Fruit fly (Drosophila melanogaster): Measurements from ENCODE around the gene slp1.

slp1 gene

DNA sequence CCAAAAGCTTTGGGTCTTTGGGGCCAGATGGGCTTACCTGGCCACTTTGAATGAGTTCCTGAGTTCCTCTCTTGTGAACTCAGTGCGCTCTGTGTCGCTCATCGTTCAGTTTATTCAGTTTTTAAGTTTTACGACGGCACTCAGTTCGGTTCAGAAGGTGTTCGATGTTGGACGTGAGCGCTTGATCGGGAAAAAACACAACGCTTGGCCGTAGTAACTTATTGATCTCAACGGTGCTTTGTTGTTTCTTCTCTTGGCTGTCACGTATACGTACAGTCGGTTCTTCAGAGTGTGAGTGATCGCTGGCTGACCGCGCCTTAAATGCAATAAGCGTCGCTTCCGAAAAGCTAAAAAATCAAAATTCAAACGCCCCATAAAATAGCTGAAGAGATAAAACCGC, 38.4 kb upstream of the slp1 start, which contains the start of gene bark (continued):
- peak; percentile 46 for TF ChIP-seq Sp1 (GFP tag; optimal IDR thresholded peaks at IDR 0.05)
- TF ChIP-seq Hr83 (GFP tag; optimal IDR thresholded peaks at IDR 0.05; ENCODE audit: poor library complexity, severe bottlenecking): peak; percentile 86

DNA sequence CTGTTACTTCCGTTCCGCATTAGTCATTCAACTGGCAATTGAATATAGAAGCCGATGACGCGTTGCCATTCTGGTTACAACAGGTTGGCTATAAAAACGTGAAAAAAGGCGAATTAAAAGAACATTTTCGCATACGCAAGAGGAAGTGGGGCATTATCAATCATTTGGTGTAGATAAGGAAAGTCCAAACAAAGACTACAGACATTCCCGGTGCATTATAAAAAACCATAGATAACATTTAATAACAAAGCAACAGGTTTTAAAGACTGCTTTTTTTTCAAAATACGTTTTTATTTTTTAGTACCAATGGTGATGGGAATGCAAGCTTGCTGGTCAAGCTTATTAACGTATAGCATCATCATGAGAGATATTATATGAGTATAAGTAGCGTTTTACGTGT, 37.3 kb upstream of the slp1 start:
- no peak for TF ChIP-seq N (GFP tag; optimal IDR thresholded peaks at IDR 0.05)
- no peak for TF ChIP-seq CG32264 (GFP tag; optimal IDR thresholded peaks at IDR 0.05)
- TF ChIP-seq Rel (GFP tag; optimal IDR thresholded peaks at IDR 0.05): no peak
- TF ChIP-seq Rel (tag; optimal IDR thresholded peaks at IDR 0.05): peak; percentile 55
- TF ChIP-seq ey (GFP tag; optimal IDR thresholded peaks at IDR 0.05): no peak
- TF ChIP-seq lola (GFP tag; optimal IDR thresholded peaks at IDR 0.05): no peak
- peak; percentile 25 for TF ChIP-seq sage (GFP tag; optimal IDR thresholded peaks at IDR 0.05)
- no peak for TF ChIP-seq tai (GFP tag; optimal IDR thresholded peaks at IDR 0.05)
- TF ChIP-seq GATAd (GFP tag; optimal IDR thresholded peaks at IDR 0.05): no peak
- TF ChIP-seq br (GFP tag; optimal IDR thresholded peaks at IDR 0.05): no peak
- no peak for TF ChIP-seq CG9705 (GFP tag; optimal IDR thresholded peaks at IDR 0.05)
- no peak for TF ChIP-seq Dif (GFP tag; optimal IDR thresholded peaks at IDR 0.05; ENCODE audit: partially characterized antibody)

DNA sequence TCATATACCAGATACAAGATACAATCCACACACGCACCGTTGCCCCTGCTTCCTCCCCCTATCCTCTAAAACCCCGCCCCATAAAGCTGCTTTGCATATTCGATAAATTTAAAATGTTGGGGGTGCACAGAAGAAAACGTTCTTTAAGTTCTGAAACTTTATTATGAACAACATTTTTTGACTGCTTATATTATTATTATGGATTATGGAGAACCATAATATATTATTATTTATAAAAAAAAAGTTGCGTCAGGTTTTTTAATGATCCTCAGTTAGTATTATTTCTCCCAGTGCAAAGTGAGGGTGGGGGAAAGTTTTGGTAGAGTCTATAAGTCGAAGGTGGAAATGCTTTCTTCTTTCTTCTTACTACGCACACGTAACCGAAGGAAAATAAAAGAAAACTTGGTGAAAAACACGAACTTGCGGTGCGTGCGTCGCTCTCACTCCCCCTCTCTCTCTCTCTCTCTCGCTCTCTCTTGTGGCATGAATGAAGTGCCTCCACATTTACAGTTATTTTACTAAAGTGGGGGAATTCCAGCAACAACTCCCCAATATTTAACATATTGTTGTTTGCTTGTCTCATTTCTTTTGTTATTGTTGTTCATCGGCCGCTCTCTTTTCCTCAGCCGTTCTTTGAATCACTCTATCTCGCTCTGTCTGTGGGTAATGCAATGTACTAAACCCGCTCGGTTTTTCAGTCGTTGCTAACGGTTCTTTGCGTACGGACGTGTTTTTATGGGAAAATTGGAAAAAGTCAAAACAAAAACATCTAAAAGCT, 36.0 kb upstream of the slp1 start:
- TF ChIP-seq sage (GFP tag; optimal IDR thresholded peaks at IDR 0.05): no peak
- TF ChIP-seq tai (GFP tag; optimal IDR thresholded peaks at IDR 0.05): no peak
- TF ChIP-seq sv (GFP tag; optimal IDR thresholded peaks at IDR 0.05): peak; percentile 9
- TF ChIP-seq brk (GFP tag; optimal IDR thresholded peaks at IDR 0.05): peak; percentile 24
- TF ChIP-seq fru (GFP tag; optimal IDR thresholded peaks at IDR 0.05): peak; percentile 21
- TF ChIP-seq N (GFP tag; optimal IDR thresholded peaks at IDR 0.05): no peak
- TF ChIP-seq Sp1 (GFP tag; optimal IDR thresholded peaks at IDR 0.05): peak; percentile 48
- TF ChIP-seq Rel (GFP tag; optimal IDR thresholded peaks at IDR 0.05): no peak
- peak; percentile 94 for TF ChIP-seq Rel (tag; optimal IDR thresholded peaks at IDR 0.05)
- TF ChIP-seq h (GFP tag; optimal IDR thresholded peaks at IDR 0.05): peak; percentile 16
- no peak for TF ChIP-seq Myc (optimal IDR thresholded peaks at IDR 0.05)
- TF ChIP-seq foxo (GFP tag; optimal IDR thresholded peaks at IDR 0.05): peak in 1 of 2 experiments; percentile 62
- peak; percentile 57 for TF ChIP-seq psq (GFP tag; optimal IDR thresholded peaks at IDR 0.05)
- TF ChIP-seq rgr (GFP tag; optimal IDR thresholded peaks at IDR 0.05): peak; percentile 28
- TF ChIP-seq pan (optimal IDR thresholded peaks at IDR 0.05): no peak
- peak; percentile 44 for TF ChIP-seq OdsH (GFP tag; optimal IDR thresholded peaks at IDR 0.05)
- peak; percentile 6 for TF ChIP-seq ey (GFP tag; optimal IDR thresholded peaks at IDR 0.05)
- no peak for TF ChIP-seq dsf (GFP tag; optimal IDR thresholded peaks at IDR 0.05; ENCODE audit: borderline replicate concordance)
- no peak for TF ChIP-seq Dfd (GFP tag; optimal IDR thresholded peaks at IDR 0.05)
- TF ChIP-seq Dif (GFP tag; optimal IDR thresholded peaks at IDR 0.05; ENCODE audit: partially characterized antibody): no peak
- no peak for TF ChIP-seq dl (GFP tag; optimal IDR thresholded peaks at IDR 0.05; ENCODE audit: insufficient read depth in 1 of 2, partially characterized antibody in 2 of 2)
- peak; percentile 34 for TF ChIP-seq HLH106 (tag; optimal IDR thresholded peaks at IDR 0.05)

DNA sequence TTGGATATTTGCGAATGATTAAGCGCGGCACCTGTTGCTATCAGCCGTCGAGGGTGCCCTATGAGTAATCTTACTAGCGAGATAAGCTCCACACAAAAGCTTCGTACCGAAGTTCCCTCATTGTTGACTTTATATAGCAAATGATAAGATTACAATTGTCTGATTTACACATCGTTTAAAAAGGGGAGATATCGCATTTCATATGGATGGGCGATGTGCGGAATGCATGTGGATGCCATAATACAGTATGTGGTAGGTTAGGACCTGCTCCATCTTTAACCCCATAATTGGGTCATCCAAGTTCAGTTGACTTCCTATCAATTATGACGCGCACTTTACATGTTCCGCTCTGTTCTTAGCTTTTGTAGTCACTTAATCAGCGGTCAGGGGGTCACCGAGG, 33.8 kb upstream of the slp1 start:
- no peak for TF ChIP-seq Rel (GFP tag; optimal IDR thresholded peaks at IDR 0.05)
- TF ChIP-seq Rel (tag; optimal IDR thresholded peaks at IDR 0.05): no peak
- no peak for TF ChIP-seq ey (GFP tag; optimal IDR thresholded peaks at IDR 0.05)
- no peak for TF ChIP-seq dmrt93B (GFP tag; optimal IDR thresholded peaks at IDR 0.05)
- TF ChIP-seq woc (GFP tag; optimal IDR thresholded peaks at IDR 0.05): no peak
- TF ChIP-seq Jra (GFP tag; optimal IDR thresholded peaks at IDR 0.05): peak; percentile 39
- TF ChIP-seq pan (optimal IDR thresholded peaks at IDR 0.05): no peak

DNA sequence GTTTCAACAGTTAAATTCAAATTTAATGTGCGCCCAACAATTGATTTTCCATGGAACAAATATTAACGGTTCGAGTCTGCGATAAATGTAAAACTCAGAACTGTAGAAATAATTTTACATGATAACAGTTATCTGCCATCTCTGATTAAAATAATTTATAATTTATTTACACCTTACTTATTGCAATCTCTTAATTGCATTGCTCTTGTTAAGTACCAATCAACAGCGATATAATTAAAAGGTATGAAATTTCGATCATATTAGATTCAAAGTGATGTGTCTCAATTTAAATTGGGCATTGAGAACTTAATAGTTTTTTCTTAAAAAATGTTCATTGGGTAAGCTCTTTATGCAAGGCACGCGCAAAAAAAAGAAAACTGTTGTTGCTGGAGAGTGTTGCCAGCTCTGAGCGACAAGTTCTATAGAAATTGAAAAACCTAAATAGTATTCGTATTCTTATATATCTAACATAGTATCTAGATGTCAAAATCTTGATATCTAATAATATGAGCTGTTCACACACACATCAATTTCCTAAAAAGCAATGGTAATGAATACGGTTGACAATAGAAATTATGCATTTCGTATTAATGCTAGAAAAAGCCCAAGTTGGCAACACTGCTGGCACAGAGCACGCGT, 22.5 kb upstream of the slp1 start:
- peak; percentile 98 for TF ChIP-seq Myc (optimal IDR thresholded peaks at IDR 0.05)
- TF ChIP-seq sv (GFP tag; optimal IDR thresholded peaks at IDR 0.05): no peak
- peak; percentile 71 for TF ChIP-seq HLH106 (tag; optimal IDR thresholded peaks at IDR 0.05)
- no peak for TF ChIP-seq Abd-B (GFP tag; optimal IDR thresholded peaks at IDR 0.05)
- no peak for TF ChIP-seq dmrt93B (GFP tag; optimal IDR thresholded peaks at IDR 0.05)
- TF ChIP-seq Rel (GFP tag; optimal IDR thresholded peaks at IDR 0.05): no peak
- peak; percentile 94 for TF ChIP-seq Rel (tag; optimal IDR thresholded peaks at IDR 0.05)
- peak; percentile 89 for TF ChIP-seq woc (GFP tag; optimal IDR thresholded peaks at IDR 0.05)
- TF ChIP-seq ey (GFP tag; optimal IDR thresholded peaks at IDR 0.05): peak; percentile 65
- TF ChIP-seq GATAd (GFP tag; optimal IDR thresholded peaks at IDR 0.05): peak; percentile 38
- TF ChIP-seq sage (GFP tag; optimal IDR thresholded peaks at IDR 0.05): peak; percentile 51
- TF ChIP-seq Hnf4 (GFP tag; optimal IDR thresholded peaks at IDR 0.05): peak; percentile 69
- peak; percentile 79 for TF ChIP-seq h (GFP tag; optimal IDR thresholded peaks at IDR 0.05)
- no peak for TF ChIP-seq foxo (GFP tag; optimal IDR thresholded peaks at IDR 0.05)
- TF ChIP-seq fru (GFP tag; optimal IDR thresholded peaks at IDR 0.05): peak; percentile 4
- peak; percentile 25 for TF ChIP-seq Hr83 (GFP tag; optimal IDR thresholded peaks at IDR 0.05; ENCODE audit: poor library complexity, severe bottlenecking)
- TF ChIP-seq CG9705 (GFP tag; optimal IDR thresholded peaks at IDR 0.05): peak; percentile 46
- TF ChIP-seq dsf (GFP tag; optimal IDR thresholded peaks at IDR 0.05; ENCODE audit: borderline replicate concordance): peak; percentile 16
- TF ChIP-seq psq (GFP tag; optimal IDR thresholded peaks at IDR 0.05): peak; percentile 35
- TF ChIP-seq Sp1 (GFP tag; optimal IDR thresholded peaks at IDR 0.05): peak; percentile 82
- no peak for TF ChIP-seq Vsx2 (GFP tag; optimal IDR thresholded peaks at IDR 0.05; ENCODE audit: partially characterized antibody)
- peak; percentile 78 for TF ChIP-seq OdsH (GFP tag; optimal IDR thresholded peaks at IDR 0.05)

All from whole organism, wandering third instar larva.